Worm (Caenorhabditis elegans) whole organism, midembryonic: ENCODE measurements around the gene lips-5.

ENCODE experiments used
- T22C8.4 ChIP-seq: fragments of 200-800 bp; sonication (Bioruptor generic); IDR thresholded peaks from 2 replicates; pipeline ENCODE4 v1.3.6; 2022; ENCODE audit warnings: missing genetic modification characterization, missing compliant biosample characterization
- flt-1 ChIP-seq: fragments of 200-800 bp; sonication (Bioruptor generic); IDR thresholded peaks from 2 replicates; pipeline ENCODE4 v1.3.6; 2022; ENCODE audit warnings: missing genetic modification characterization, missing compliant biosample characterization
- med-1 ChIP-seq: sonication (generic microtip); optimal IDR thresholded peaks from 2 replicates; lab custom pipeline; 2017; ENCODE audit warnings: missing genetic modification characterization, mild to moderate bottlenecking, missing compliant biosample characterization, antibody characterized with exemption, missing genetic modification reagents; ENCODE audit not compliant: insufficient read depth
- tab-1 ChIP-seq: fragments of 200-800 bp; sonication (Bioruptor generic); IDR thresholded peaks from 2 replicates; pipeline ENCODE4 v1.3.6; 2022; ENCODE audit warnings: missing genetic modification characterization, missing compliant biosample characterization

ce11 chrIV:11743813-11744212 is 29.7 kb downstream of the lips-5 start:
- no peak for TF ChIP-seq med-1 (GFP tag; lab: Kevin White, UChicago)
- no peak for TF ChIP-seq flt-1 (GFP tag; lab: Robert Waterston, UW)
- no peak for TF ChIP-seq tab-1 (GFP tag; lab: Robert Waterston, UW)
- TF ChIP-seq T22C8.4 (GFP tag; lab: Robert Waterston, UW) = no peak
